Fruit fly (Drosophila melanogaster): ENCODE results near the gene TwdlG.
A peak's percentile ranks its signal among the peaks of the same experiment; 100 is the strongest.

The TwdlG gene

DNA sequence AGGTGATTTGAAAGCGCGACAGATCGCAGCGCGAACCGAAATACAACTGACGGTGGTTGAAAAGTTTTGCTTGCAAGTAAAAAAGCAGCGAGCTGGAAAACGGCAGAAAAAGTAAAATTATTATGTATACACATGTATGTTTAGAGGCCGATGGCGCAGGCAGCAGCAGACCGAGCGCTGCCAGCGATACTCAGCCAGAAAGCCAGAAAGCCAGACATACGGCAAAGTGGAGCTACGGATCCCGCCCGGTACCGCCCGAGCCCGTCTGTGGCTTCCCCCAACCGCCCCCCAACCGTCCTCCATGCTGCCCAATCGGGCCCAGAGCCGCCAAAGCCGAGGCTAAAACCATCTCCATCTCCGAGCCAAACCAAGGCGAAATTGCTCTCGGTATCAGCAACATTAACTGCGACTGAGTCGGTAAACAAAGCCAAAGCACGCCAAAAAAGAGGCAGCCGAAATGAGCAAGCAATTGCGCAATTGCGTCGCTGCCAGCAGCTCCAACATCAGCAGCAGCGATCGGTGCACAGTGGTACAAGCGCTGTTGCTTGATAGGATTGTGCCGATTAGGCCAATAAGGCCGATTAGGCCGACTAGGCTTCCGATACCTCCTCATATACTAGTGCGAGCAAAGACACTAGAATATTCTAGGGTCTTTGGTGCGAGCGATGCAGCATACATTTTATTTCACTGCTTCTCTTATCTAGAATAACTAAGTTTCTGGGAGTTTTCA is 35.7 kb downstream of the TwdlG start, which contains the start of gene CG14636 (continued):
- TF ChIP-seq CG4424 (GFP tag; optimal IDR thresholded peaks at IDR 0.05) (peak; percentile 47), chinmo (GFP tag; IDR thresholded peaks at IDR 0.05; ENCODE audit: partially characterized antibody) (peak; percentile 90), CG42726 (GFP tag; IDR thresholded peaks at IDR 0.05; ENCODE audit: partially characterized antibody) (no peak), CG3838 (GFP tag; optimal IDR thresholded peaks at IDR 0.05) (no peak), gfzf (GFP tag; optimal IDR thresholded peaks at IDR 0.05) (no peak), Ada2b (GFP tag; IDR thresholded peaks at IDR 0.05) (peak; percentile 77), Hr78 (GFP tag; optimal IDR thresholded peaks at IDR 0.05) (no peak), B-H2 (GFP tag; optimal IDR thresholded peaks at IDR 0.05) (no peak), Bgb (GFP tag; IDR thresholded peaks at IDR 0.05; ENCODE audit: partially characterized antibody) (peak; percentile 58; the same call in 1 of the 2 replicates), amos (GFP tag; IDR thresholded peaks at IDR 0.05; ENCODE audit: partially characterized antibody) (no peak), Hr51 (GFP tag; optimal IDR thresholded peaks at IDR 0.05) (peak in 1 of 2 experiments; percentile 86), bbx (GFP tag; IDR thresholded peaks at IDR 0.05; ENCODE audit: partially characterized antibody) (peak; percentile 30; the same call in 1 of the 2 replicates), fd96Cb (tag; optimal IDR thresholded peaks at IDR 0.05) (peak; percentile 40), zen (tag; optimal IDR thresholded peaks at IDR 0.05) (no peak), Dbx (GFP tag; IDR thresholded peaks at IDR 0.05) (peak; percentile 60; the same call in 1 of the 3 replicates), emc (GFP tag; optimal IDR thresholded peaks at IDR 0.05) (peak; percentile 9), Antp (GFP tag; optimal IDR thresholded peaks at IDR 0.05) (peak; percentile 80), Hey (tag; optimal IDR thresholded peaks at IDR 0.05) (no peak), CG6654 (GFP tag; optimal IDR thresholded peaks at IDR 0.05) (no peak), Hr3 (GFP tag; optimal IDR thresholded peaks at IDR 0.05) (peak; percentile 42), sisA (GFP tag; IDR thresholded peaks at IDR 0.05) (peak; percentile 74), ap (GFP tag; IDR thresholded peaks at IDR 0.05) (peak; percentile 49), CG15514 (GFP tag; optimal IDR thresholded peaks at IDR 0.05) (peak; percentile 73), sqz (GFP tag; optimal IDR thresholded peaks at IDR 0.05) (peak; percentile 28), H2.0 (GFP tag; IDR thresholded peaks at IDR 0.05) (peak; percentile 57; the same call in 1 of the 2 replicates), zfh1 (GFP tag; IDR thresholded peaks at IDR 0.05) (peak; percentile 60; the same call in 1 of the 3 replicates), CG2120 (GFP tag; optimal IDR thresholded peaks at IDR 0.05) (peak; percentile 77), bigmax (GFP tag; optimal IDR thresholded peaks at IDR 0.05) (no peak), oc (tag; optimal IDR thresholded peaks at IDR 0.05) (no peak), h (optimal IDR thresholded peaks at IDR 0.05) (no peak), CG1832 (GFP tag; optimal IDR thresholded peaks at IDR 0.05) (no peak), CG4404 (GFP tag; IDR thresholded peaks at IDR 0.05) (peak; percentile 46; the same call in 1 of the 2 replicates), CG16779 (GFP tag; IDR thresholded peaks at IDR 0.05) (0 out of 2 replicates have a peak, but pooled peaks have one; percentile 57), pfk (GFP tag; optimal IDR thresholded peaks at IDR 0.05) (no peak), Stat92E (GFP tag; optimal IDR thresholded peaks at IDR 0.05) (no peak), CG31441 (GFP tag; IDR thresholded peaks at IDR 0.05) (peak; percentile 49), ara (GFP tag; IDR thresholded peaks at IDR 0.05) (no peak), Atf3 (GFP tag; optimal IDR thresholded peaks at IDR 0.05) (peak; percentile 28), Oaz (GFP tag; IDR thresholded peaks at IDR 0.05) (peak; percentile 81), wor (GFP tag; IDR thresholded peaks at IDR 0.05) (peak; percentile 51), CG3163 (GFP tag; optimal IDR thresholded peaks at IDR 0.05) (no peak), CG10366 (GFP tag; IDR thresholded peaks at IDR 0.05) (peak; percentile 60), pum (GFP tag; optimal IDR thresholded peaks at IDR 0.05) (peak; percentile 43), mam (GFP tag; optimal IDR thresholded peaks at IDR 0.05) (peak; percentile 73), mld (GFP tag; IDR thresholded peaks at IDR 0.05; ENCODE audit: partially characterized antibody) (no peak), CG33213 (GFP tag; optimal IDR thresholded peaks at IDR 0.05) (peak; percentile 38), CG8388 (GFP tag; optimal IDR thresholded peaks at IDR 0.05) (peak; percentile 21), CG2129 (GFP tag; IDR thresholded peaks at IDR 0.05; ENCODE audit: partially characterized antibody) (no peak)

Measured in whole organism, embryonic.